Fruit fly (Drosophila melanogaster): ENCODE measurements around the gene smog.

dm6 chr2L:4838494-4839320 is 14.0 kb upstream of the smog start:
- TF ChIP-seq usp (GFP tag; optimal IDR thresholded peaks at IDR 0.05): no peak
- TF ChIP-seq psq (optimal IDR thresholded peaks at IDR 0.05): no peak
- no peak for TF ChIP-seq CG8478 (optimal IDR thresholded peaks at IDR 0.05)
- TF ChIP-seq pan (optimal IDR thresholded peaks at IDR 0.05): no peak
- TF ChIP-seq Dll (optimal IDR thresholded peaks at IDR 0.05): no peak
